Worm (Caenorhabditis elegans) whole organism, L2 larva: ENCODE data around the gene bath-45.

ENCODE experiments used
- R02D3.7 ChIP-seq: fragments of 150-350 bp; optimal IDR thresholded peaks from 2 replicates; lab custom pipeline; 2014; ENCODE audit warnings: missing biosample characterization, missing genetic modification characterization
- ZK546.5 ChIP-seq: sonication (generic microtip); optimal IDR thresholded peaks from 2 replicates; lab custom pipeline; 2017; ENCODE audit warnings: missing biosample characterization, missing genetic modification characterization
- blmp-1 ChIP-seq: sonication (generic microtip); optimal IDR thresholded peaks from 2 replicates; lab custom pipeline; 2017; ENCODE audit warnings: missing genetic modification characterization, mild to moderate bottlenecking, missing compliant biosample characterization, antibody characterized with exemption, moderate library complexity; ENCODE audit not compliant: insufficient read depth
- elt-3 ChIP-seq: sonication (generic microtip); optimal IDR thresholded peaks from 2 replicates; lab custom pipeline; 2017; ENCODE audit warnings: missing biosample characterization, missing genetic modification characterization
- lin-39 ChIP-seq: fragments of 150-350 bp; optimal IDR thresholded peaks from 2 replicates; lab custom pipeline; 2014; ENCODE audit warnings: missing biosample characterization, missing genetic modification reagents, missing genetic modification characterization
- nhr-10 ChIP-seq: sonication (generic microtip); optimal IDR thresholded peaks from 2 replicates; lab custom pipeline; 2017; ENCODE audit warnings: missing biosample characterization, missing genetic modification characterization
- nhr-11 ChIP-seq: fragments of 150-350 bp; optimal IDR thresholded peaks from 2 replicates; lab custom pipeline; 2014; ENCODE audit warnings: missing biosample characterization, missing genetic modification characterization
- nhr-237 ChIP-seq: fragments of 150-350 bp; optimal IDR thresholded peaks from 2 replicates; lab custom pipeline; 2014; ENCODE audit warnings: missing biosample characterization, missing genetic modification characterization
- nhr-25 ChIP-seq: fragments of 150-350 bp; sonication (generic microtip); optimal IDR thresholded peaks from 3 replicates; lab custom pipeline; 2014; ENCODE audit warnings: missing biosample characterization, missing genetic modification characterization
- sem-4 ChIP-seq: fragments of 150-350 bp; optimal IDR thresholded peaks from 2 replicates; lab custom pipeline; 2014; ENCODE audit warnings: missing biosample characterization, missing genetic modification reagents, missing genetic modification characterization
- unc-39 ChIP-seq: fragments of 150-350 bp; optimal IDR thresholded peaks from 2 replicates; lab custom pipeline; 2014; ENCODE audit warnings: missing biosample characterization, missing genetic modification characterization
- unc-55 ChIP-seq: fragments of 150-350 bp; sonication (generic microtip); optimal IDR thresholded peaks from 3 replicates; lab custom pipeline; 2014; ENCODE audit warnings: missing biosample characterization, missing genetic modification reagents, missing genetic modification characterization
- ztf-1 ChIP-seq: fragments of 200-800 bp; sonication (Bioruptor generic); conservative IDR thresholded peaks from 2 replicates; pipeline ENCODE4 v1.3.6; 2022; ENCODE audit warnings: missing genetic modification characterization, missing compliant biosample characterization
- ztf-11 ChIP-seq: sonication (generic microtip); optimal IDR thresholded peaks from 2 replicates; lab custom pipeline; 2017; ENCODE audit warnings: missing biosample characterization, missing genetic modification characterization
- ztf-4 ChIP-seq: fragments of 150-350 bp; optimal IDR thresholded peaks from 2 replicates; lab custom pipeline; 2014; ENCODE audit warnings: missing biosample characterization, missing genetic modification characterization

bath-45 gene

DNA sequence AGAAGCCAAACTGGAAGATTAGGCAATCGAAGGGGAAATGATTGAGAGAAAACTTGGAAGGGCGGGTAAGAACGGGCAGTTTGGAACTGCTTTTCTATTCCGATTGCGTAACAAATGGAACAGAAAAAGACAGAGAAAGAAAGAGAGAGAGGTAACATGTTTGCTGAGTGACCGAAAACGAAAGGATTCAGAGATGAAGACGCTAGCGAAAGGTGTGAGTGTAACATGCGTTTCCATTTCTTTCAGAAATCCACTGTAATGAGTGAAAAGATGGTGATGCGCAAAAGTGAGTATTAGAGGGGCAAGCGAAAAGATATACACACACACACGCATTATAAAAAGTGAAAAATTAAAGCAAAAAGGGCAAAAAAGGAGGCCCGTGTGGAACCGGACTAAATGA lies 44.7 kb downstream of the bath-45 start:
- TF ChIP-seq unc-55 (GFP tag; lab: Kevin White, UChicago): no peak
- TF ChIP-seq ztf-11 (tag; lab: Kevin White, UChicago): no peak
- TF ChIP-seq nhr-25 (tag; lab: Kevin White, UChicago): peak; percentile 42
- no peak for TF ChIP-seq ZK546.5 (tag; lab: Kevin White, UChicago)
- TF ChIP-seq nhr-237 (tag; lab: Kevin White, UChicago): no peak
- peak; percentile 93 for TF ChIP-seq blmp-1
- no peak for TF ChIP-seq ztf-1 (GFP tag; lab: Robert Waterston, UW)

DNA sequence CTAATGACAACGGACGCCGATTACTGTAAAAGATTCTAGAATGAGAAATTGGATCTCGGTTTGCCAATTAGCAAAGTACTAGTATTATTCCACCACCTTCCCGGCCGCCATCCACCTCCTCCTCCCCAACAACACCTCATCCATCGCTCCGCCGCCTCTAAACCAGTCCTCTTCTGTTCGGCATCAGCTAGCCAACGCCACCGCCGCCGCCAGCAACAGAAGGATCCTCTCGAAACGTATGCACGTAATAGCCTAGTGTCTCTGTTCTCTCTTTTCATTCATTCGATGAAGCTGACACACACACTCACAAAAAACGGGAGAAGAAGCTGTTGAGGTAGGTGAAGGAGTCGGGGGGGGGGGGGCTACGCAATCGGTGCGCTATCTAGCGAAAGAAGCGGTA lies 47.9 kb downstream of the bath-45 start:
- TF ChIP-seq sem-4 (tag; lab: Kevin White, UChicago): no peak
- no peak for TF ChIP-seq ztf-11 (tag; lab: Kevin White, UChicago)
- TF ChIP-seq nhr-10: no peak
- TF ChIP-seq nhr-11 (tag; lab: Kevin White, UChicago): no peak
- TF ChIP-seq R02D3.7 (tag; lab: Kevin White, UChicago): no peak
- TF ChIP-seq lin-39 (tag; lab: Kevin White, UChicago): no peak
- no peak for TF ChIP-seq blmp-1

DNA sequence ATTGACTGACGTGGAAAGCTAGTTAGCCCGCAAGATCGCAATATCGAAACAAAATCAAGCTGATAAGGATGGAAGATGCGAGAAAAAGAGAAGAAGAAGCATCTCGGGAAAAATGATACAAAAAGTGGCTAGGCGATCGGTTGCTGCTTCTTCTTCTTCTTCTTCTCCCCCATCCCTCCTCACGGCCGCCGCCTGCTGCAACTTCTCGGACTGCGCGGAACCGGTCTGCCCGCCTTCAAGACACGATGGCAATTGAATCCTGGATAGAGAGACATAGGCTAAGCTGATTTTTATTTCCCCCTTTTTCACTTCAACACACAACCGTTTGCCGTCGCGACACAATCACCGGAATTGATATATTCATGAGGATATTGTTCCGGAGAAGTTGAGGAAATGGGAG lies 51.6 kb downstream of the bath-45 start:
- no peak for TF ChIP-seq ztf-4
- no peak for TF ChIP-seq ZK546.5 (tag; lab: Kevin White, UChicago)
- no peak for TF ChIP-seq sem-4 (tag; lab: Kevin White, UChicago)
- no peak for TF ChIP-seq ztf-11 (tag; lab: Kevin White, UChicago)
- no peak for TF ChIP-seq blmp-1
- TF ChIP-seq elt-3 (tag; lab: Kevin White, UChicago): no peak
- TF ChIP-seq unc-39 (tag; lab: Kevin White, UChicago): no peak
